Fruit fly (Drosophila melanogaster) whole organism, embryonic: ENCODE measurements around the gene ppk30.
A peak's percentile ranks its signal among the peaks of the same experiment; 100 is the strongest.

ENCODE experiments used
- CG13287 ChIP-seq: fragments of 200-800 bp; sonication (Bioruptor generic); IDR thresholded peaks from 2 replicates; pipeline ENCODE4 v1.3.6; 2022; ENCODE audit warnings: missing biosample characterization, missing genetic modification characterization; ENCODE audit not compliant: partially characterized antibody
- CG14441 ChIP-seq: fragments of 200-800 bp; sonication (Bioruptor generic); IDR thresholded peaks from 2 replicates; pipeline ENCODE4 v1.3.6; 2022; ENCODE audit warnings: missing biosample characterization, missing genetic modification characterization
- CG16813 ChIP-seq: fragments of 200-800 bp; sonication (Bioruptor generic); IDR thresholded peaks from 3 replicates; pipeline ENCODE4 v1.3.6; 2022; ENCODE audit warnings: missing biosample characterization, missing genetic modification characterization; ENCODE audit not compliant: partially characterized antibody
- CG16863 ChIP-seq: fragments of 200-800 bp; sonication (Bioruptor generic); optimal IDR thresholded peaks from 3 replicates; lab custom pipeline; 2016; ENCODE audit warnings: missing biosample characterization, missing genetic modification characterization
- CG17385 ChIP-seq: fragments of 200-800 bp; sonication (Bioruptor generic); optimal IDR thresholded peaks from 3 replicates; lab custom pipeline; 2018; ENCODE audit warnings: missing biosample characterization, mild to moderate bottlenecking, missing genetic modification characterization
- CG17829 ChIP-seq: fragments of 200-800 bp; optimal IDR thresholded peaks from 2 replicates; lab custom pipeline; 2019; ENCODE audit warnings: missing biosample characterization, mild to moderate bottlenecking, missing genetic modification characterization, moderate library complexity
- CG17912 ChIP-seq: fragments of 200-800 bp; sonication (Bioruptor generic); optimal IDR thresholded peaks from 2 replicates; lab custom pipeline; 2018; ENCODE audit warnings: missing biosample characterization, mild to moderate bottlenecking, missing genetic modification characterization
- CG18011 ChIP-seq: fragments of 200-800 bp; sonication (Bioruptor generic); optimal IDR thresholded peaks from 2 replicates; lab custom pipeline; 2017; ENCODE audit warnings: missing biosample characterization, missing genetic modification characterization, mild to moderate bottlenecking, moderate library complexity, missing genotype
- CG18599 ChIP-seq: fragments of 200-800 bp; sonication (Bioruptor generic); optimal IDR thresholded peaks from 3 replicates; lab custom pipeline; 2017; ENCODE audit warnings: missing biosample characterization, missing genetic modification characterization, mild to moderate bottlenecking, moderate library complexity, missing genetic modification reagents
- CG2129 ChIP-seq: fragments of 200-800 bp; sonication (Bioruptor generic); IDR thresholded peaks from 2 replicates; pipeline ENCODE4 v1.3.6; 2022; ENCODE audit warnings: missing biosample characterization, missing genetic modification characterization; ENCODE audit not compliant: partially characterized antibody
- CG42726 ChIP-seq: fragments of 200-800 bp; sonication (Bioruptor generic); IDR thresholded peaks from 2 replicates; pipeline ENCODE4 v1.3.6; 2022; ENCODE audit warnings: missing biosample characterization, missing genetic modification characterization; ENCODE audit not compliant: partially characterized antibody
- CG4820 ChIP-seq: fragments of 200-800 bp; sonication (Bioruptor generic); optimal IDR thresholded peaks from 3 replicates; lab custom pipeline; 2016; ENCODE audit warnings: missing biosample characterization, missing genetic modification characterization
- CG7556 ChIP-seq: fragments of 200-800 bp; sonication (Bioruptor generic); optimal IDR thresholded peaks from 2 replicates; lab custom pipeline; 2017; ENCODE audit warnings: missing biosample characterization, mild to moderate bottlenecking, missing genetic modification characterization
- CG7745 ChIP-seq: fragments of 200-800 bp; sonication (Bioruptor generic); optimal IDR thresholded peaks from 2 replicates; lab custom pipeline; 2018; ENCODE audit warnings: missing biosample characterization, mild to moderate bottlenecking, missing genetic modification characterization, moderate library complexity
- CG7786 ChIP-seq: fragments of 200-800 bp; sonication (Bioruptor generic); optimal IDR thresholded peaks from 2 replicates; lab custom pipeline; 2016; ENCODE audit warnings: missing biosample characterization, missing genetic modification characterization
- CG7963 ChIP-seq: fragments of 200-800 bp; sonication (Bioruptor generic); IDR thresholded peaks from 3 replicates; pipeline ENCODE4 v1.3.6; 2022; ENCODE audit warnings: missing biosample characterization, missing genetic modification characterization; ENCODE audit not compliant: partially characterized antibody
- CG9437 ChIP-seq: fragments of 200-800 bp; sonication (Bioruptor generic); optimal IDR thresholded peaks from 2 replicates; lab custom pipeline; 2018; ENCODE audit warnings: missing biosample characterization, mild to moderate bottlenecking, missing genetic modification characterization
- Camta ChIP-seq: fragments of 200-800 bp; sonication (Bioruptor generic); optimal IDR thresholded peaks from 2 replicates; lab custom pipeline; 2016; ENCODE audit warnings: missing biosample characterization, missing genetic modification characterization
- D19A ChIP-seq: fragments of 200-800 bp; optimal IDR thresholded peaks from 3 replicates; lab custom pipeline; 2019; ENCODE audit warnings: missing biosample characterization, mild to moderate bottlenecking, missing genetic modification characterization, moderate library complexity
- Eip74EF ChIP-seq, 2 experiments: fragments of 200-800 bp in 1 of 2; fragments of >200 bp in 1 of 2; sonication (Bioruptor generic) in 1 of 2; optimal IDR thresholded peaks; 2 replicates each; lab custom pipeline; 2017 to 2019; ENCODE audit warnings: missing biosample characterization in 2 of 2, missing genetic modification characterization in 2 of 2, mild to moderate bottlenecking in 1 of 2, moderate library complexity in 1 of 2
- GATAe ChIP-seq: fragments of 200-800 bp; sonication (Bioruptor generic); conservative IDR thresholded peaks from 2 replicates; pipeline ENCODE4 v1.3.6; 2022; ENCODE audit warnings: missing biosample characterization, missing genetic modification characterization
- H15 ChIP-seq: fragments of 200-800 bp; sonication (Bioruptor generic); IDR thresholded peaks from 3 replicates; pipeline ENCODE4 v1.3.6; 2022; ENCODE audit warnings: missing biosample characterization, missing genetic modification characterization
- Hr3 ChIP-seq: fragments of 200-800 bp; sonication (Bioruptor generic); optimal IDR thresholded peaks from 3 replicates; lab custom pipeline; 2016; ENCODE audit warnings: missing biosample characterization, missing genetic modification characterization
- Lhr ChIP-seq: fragments of 200-800 bp; sonication (Bioruptor generic); optimal IDR thresholded peaks from 3 replicates; lab custom pipeline; 2017; ENCODE audit warnings: mild to moderate bottlenecking, missing biosample characterization, missing genetic modification reagents, missing genetic modification characterization
- Med ChIP-seq: fragments of 200-800 bp; sonication (Bioruptor generic); peaks from one replicate; lab custom pipeline; 2016; ENCODE audit warnings: missing biosample characterization, missing genetic modification characterization, mild to moderate bottlenecking, inconsistent platforms, moderate library complexity
- Ravus ChIP-seq: fragments of 200-800 bp; sonication (Bioruptor generic); IDR thresholded peaks from 2 replicates; pipeline ENCODE4 v1.3.6; 2022; ENCODE audit warnings: missing biosample characterization, missing genetic modification characterization
- Rfx ChIP-seq: fragments of 200-800 bp; sonication (Bioruptor generic); IDR thresholded peaks from 2 replicates; pipeline ENCODE4 v1.3.6; 2022; ENCODE audit warnings: missing biosample characterization, missing genetic modification characterization
- Scr ChIP-seq: fragments of 200-800 bp; sonication (Bioruptor generic); IDR thresholded peaks from 2 replicates; pipeline ENCODE4 v1.3.6; 2022; ENCODE audit warnings: missing biosample characterization, missing genetic modification characterization; ENCODE audit not compliant: partially characterized antibody
- Side ChIP-seq: fragments of 200-800 bp; sonication (Bioruptor generic); optimal IDR thresholded peaks from 2 replicates; lab custom pipeline; 2016; ENCODE audit warnings: missing biosample characterization, missing genetic modification characterization
- Sin3A ChIP-seq: fragments of >200 bp; optimal IDR thresholded peaks from 2 replicates; lab custom pipeline; 2018
- aop ChIP-seq: fragments of 200-800 bp; sonication (Bioruptor generic); IDR thresholded peaks from 2 replicates; pipeline ENCODE4 v1.3.6; 2022; ENCODE audit warnings: missing biosample characterization, missing genetic modification characterization
- bab2 ChIP-seq: fragments of 200-800 bp; sonication (Bioruptor generic); optimal IDR thresholded peaks from 2 replicates; lab custom pipeline; 2016; ENCODE audit warnings: missing biosample characterization, missing genetic modification characterization
- bigmax ChIP-seq: fragments of 200-800 bp; sonication (Bioruptor generic); optimal IDR thresholded peaks from 2 replicates; lab custom pipeline; 2018; ENCODE audit warnings: missing biosample characterization, mild to moderate bottlenecking, missing genetic modification characterization
- bowl ChIP-seq: fragments of 200-800 bp; sonication (Bioruptor generic); IDR thresholded peaks from 2 replicates; pipeline ENCODE4 v1.3.6; 2022; ENCODE audit warnings: missing biosample characterization, missing genetic modification characterization
- danr ChIP-seq: fragments of 200-800 bp; sonication (Bioruptor generic); IDR thresholded peaks from 2 replicates; pipeline ENCODE4 v1.3.6; 2022; ENCODE audit warnings: missing biosample characterization, missing genetic modification characterization
- dm ChIP-seq: fragments of 200-800 bp; sonication (Bioruptor generic); optimal IDR thresholded peaks from 3 replicates; lab custom pipeline; 2016; ENCODE audit warnings: missing biosample characterization, missing genetic modification characterization
- en ChIP-seq: fragments of 200-800 bp; sonication (Bioruptor generic); optimal IDR thresholded peaks from 2 replicates; lab custom pipeline; 2016; ENCODE audit warnings: missing biosample characterization, missing genetic modification characterization
- fd3F ChIP-seq: fragments of 200-800 bp; sonication (Bioruptor generic); optimal IDR thresholded peaks from 2 replicates; lab custom pipeline; 2018; ENCODE audit warnings: missing biosample characterization, mild to moderate bottlenecking, missing genetic modification characterization, moderate library complexity
- gcm ChIP-seq: fragments of 200-800 bp; sonication (Bioruptor generic); optimal IDR thresholded peaks from 2 replicates; lab custom pipeline; 2019; ENCODE audit warnings: missing biosample characterization, mild to moderate bottlenecking, missing genetic modification characterization, moderate library complexity
- gem ChIP-seq: fragments of 200-800 bp; sonication (Bioruptor generic); optimal IDR thresholded peaks from 2 replicates; lab custom pipeline; 2019; ENCODE audit warnings: missing biosample characterization, mild to moderate bottlenecking, missing genetic modification characterization, moderate library complexity
- ham ChIP-seq: fragments of 200-800 bp; sonication (Bioruptor generic); IDR thresholded peaks from 2 replicates; pipeline ENCODE4 v1.3.6; 2022; ENCODE audit warnings: missing biosample characterization, missing genetic modification characterization
- hbn ChIP-seq: fragments of 200-800 bp; sonication (Bioruptor generic); IDR thresholded peaks from 2 replicates; pipeline ENCODE4 v1.3.6; 2022; ENCODE audit warnings: missing biosample characterization, missing genetic modification characterization; ENCODE audit not compliant: partially characterized antibody
- nmo ChIP-seq: fragments of 200-800 bp; sonication (Bioruptor generic); optimal IDR thresholded peaks from 2 replicates; lab custom pipeline; 2018; ENCODE audit warnings: missing biosample characterization, mild to moderate bottlenecking, missing genetic modification characterization, moderate library complexity
- pb ChIP-seq: fragments of 200-800 bp; sonication (Bioruptor generic); optimal IDR thresholded peaks from 3 replicates; lab custom pipeline; 2016; ENCODE audit warnings: missing biosample characterization, missing genetic modification characterization
- schlank ChIP-seq: fragments of 200-800 bp; sonication (Bioruptor generic); optimal IDR thresholded peaks from 2 replicates; lab custom pipeline; 2018; ENCODE audit warnings: missing biosample characterization, mild to moderate bottlenecking, missing genetic modification characterization
- sens ChIP-seq: fragments of 200-800 bp; sonication (Bioruptor generic); peaks from one replicate; lab custom pipeline; 2016; ENCODE audit warnings: missing biosample characterization, missing genetic modification characterization
- sens-2 ChIP-seq: fragments of 200-800 bp; sonication (Bioruptor generic); IDR thresholded peaks from 2 replicates; pipeline ENCODE4 v1.3.6; 2022; ENCODE audit warnings: missing biosample characterization, missing genetic modification characterization
- ssp ChIP-seq: fragments of 200-800 bp; sonication (Bioruptor generic); IDR thresholded peaks from 2 replicates; pipeline ENCODE4 v1.3.6; 2022; ENCODE audit warnings: missing biosample characterization, missing genetic modification characterization
- tin ChIP-seq: fragments of 200-800 bp; sonication (Bioruptor generic); optimal IDR thresholded peaks from 3 replicates; lab custom pipeline; 2016; ENCODE audit warnings: missing biosample characterization, missing genetic modification characterization
- zfh1 ChIP-seq: fragments of 200-800 bp; sonication (Bioruptor generic); IDR thresholded peaks from 3 replicates; pipeline ENCODE4 v1.3.6; 2022; ENCODE audit warnings: missing biosample characterization, missing genetic modification characterization

Gene ppk30

dm6 chr3R:29675333-29675732 is 6.4 kb downstream of the ppk30 start, which contains the start of the genes Bub3 and Cap-D2 (continued):
- TF ChIP-seq CG7963 (GFP tag; lab: Robert Waterston, UW): peak; percentile 71
- no peak for TF ChIP-seq Ravus (GFP tag; lab: Robert Waterston, UW)
- TF ChIP-seq gcm (GFP tag; lab: Kevin White, UChicago): peak; percentile 33
- peak; percentile 51 for TF ChIP-seq CG17385 (GFP tag; lab: Kevin White, UChicago)
- TF ChIP-seq Rfx (GFP tag; lab: Robert Waterston, UW): peak; percentile 58
- TF ChIP-seq CG16863: peak; percentile 66
- TF ChIP-seq fd3F (GFP tag; lab: Kevin White, UChicago): no peak
- TF ChIP-seq CG13287: peak; percentile 92
- no peak for TF ChIP-seq ham (GFP tag; lab: Robert Waterston, UW)
- no peak for TF ChIP-seq GATAe
- peak; percentile 49 for TF ChIP-seq CG17829 (tag; lab: Kevin White, UChicago)
- TF ChIP-seq CG17912 (GFP tag; lab: Kevin White, UChicago): no peak
- peak; percentile 46; the same call in 1 of the 3 replicates for TF ChIP-seq zfh1
- TF ChIP-seq bab2 (GFP tag; lab: Kevin White, UChicago): peak; percentile 73
- peak; percentile 58 for TF ChIP-seq CG7786 (GFP tag; lab: Kevin White, UChicago)
- peak; percentile 40 for TF ChIP-seq CG7556 (GFP tag; lab: Kevin White, UChicago)
- TF ChIP-seq en (GFP tag; lab: Kevin White, UChicago): peak; percentile 50
- TF ChIP-seq CG7745 (tag; lab: Kevin White, UChicago): no peak
- TF ChIP-seq Camta: peak; percentile 56
- peak; percentile 81 for TF ChIP-seq tin (GFP tag; lab: Kevin White, UChicago)
- no peak for TF ChIP-seq schlank (tag; lab: Kevin White, UChicago)
- no peak for TF ChIP-seq bigmax
- TF ChIP-seq Eip74EF (GFP tag; optimal IDR thresholded peaks at IDR 0.05; lab: Kevin White, UChicago): no peak
- peak; percentile 31 for TF ChIP-seq CG9437 (GFP tag; lab: Kevin White, UChicago)
- peak; percentile 98 for TF ChIP-seq sens
- peak; percentile 28 for TF ChIP-seq pb (GFP tag; lab: Kevin White, UChicago)
- TF ChIP-seq CG18599 (GFP tag; lab: Kevin White, UChicago): peak; percentile 60
- TF ChIP-seq danr (GFP tag; lab: Robert Waterston, UW): 0 out of 2 replicates have a peak, but pooled peaks have one; percentile 12
- peak; percentile 40; the same call in 1 of the 2 replicates for TF ChIP-seq bowl (GFP tag; lab: Robert Waterston, UW)
- peak; percentile 79 for TF ChIP-seq Side (GFP tag; lab: Kevin White, UChicago)
- TF ChIP-seq CG4820 (GFP tag; lab: Kevin White, UChicago): peak; percentile 77
- peak; percentile 78 for TF ChIP-seq CG2129 (GFP tag; lab: Robert Waterston, UW)
- peak; percentile 44 for TF ChIP-seq D19A (tag; lab: Kevin White, UChicago)
- TF ChIP-seq Med (GFP tag; lab: Kevin White, UChicago): peak; percentile 95
- peak; percentile 88 for TF ChIP-seq Scr (GFP tag; lab: Robert Waterston, UW)
- TF ChIP-seq CG18011 (GFP tag; lab: Kevin White, UChicago): no peak
- TF ChIP-seq H15 (GFP tag; lab: Robert Waterston, UW): no peak
- TF ChIP-seq Lhr (GFP tag; lab: Kevin White, UChicago): peak; percentile 59
- TF ChIP-seq hbn: peak; percentile 85
- peak; percentile 58 for TF ChIP-seq Sin3A (lab: Kevin White, UChicago)
- peak; percentile 58; the same call in 1 of the 2 replicates for TF ChIP-seq aop
- TF ChIP-seq nmo (GFP tag; lab: Kevin White, UChicago): peak; percentile 75
- peak; percentile 59 for TF ChIP-seq Hr3 (GFP tag; lab: Kevin White, UChicago)
- no peak for TF ChIP-seq sens-2
- TF ChIP-seq CG16813 (GFP tag; lab: Robert Waterston, UW): peak; percentile 84
- TF ChIP-seq dm (GFP tag; lab: Kevin White, UChicago): peak; percentile 37
- 0 out of 2 replicates have a peak, but pooled peaks have one; percentile 12 for TF ChIP-seq CG42726
- TF ChIP-seq gem (tag; lab: Kevin White, UChicago): no peak
- TF ChIP-seq ssp: 0 out of 2 replicates have a peak, but pooled peaks have one; percentile 25
- peak; percentile 70 for TF ChIP-seq CG14441 (GFP tag; lab: Robert Waterston, UW)
